5 worm cellular contexts compared by ENCODE assay signal in genomic region chrII:7111657-7112049, ce11.
TF ChIP-seq lines count a peak whose summit lies in the region.

Gene F10E7.5, plus strand, starts transcription at chrII:7111978.

TF ChIP-seq in whole organism, L1 larva, 84 proteins besides CTCF, POLR2A, EP300 and RAD21 (continues in another document):
- no peak for TF ChIP-seq C04F5.9 (tag; optimal IDR thresholded peaks at IDR 0.05; lab: Kevin White, UChicago)
- no peak for TF ChIP-seq efl-3 (GFP tag; optimal IDR thresholded peaks at IDR 0.05; lab: Kevin White, UChicago)
- TF ChIP-seq ceh-8 (GFP tag; optimal IDR thresholded peaks at IDR 0.05; lab: Kevin White, UChicago), result no peak
- no peak for TF ChIP-seq Y116A8C.19 (tag; optimal IDR thresholded peaks at IDR 0.05; lab: Kevin White, UChicago; ENCODE audit: borderline replicate concordance)
- TF ChIP-seq sptf-1 (tag; optimal IDR thresholded peaks at IDR 0.05; lab: Kevin White, UChicago), result no peak
- no peak for TF ChIP-seq unc-62 (GFP tag; optimal IDR thresholded peaks at IDR 0.05; lab: Kevin White, UChicago)
- no peak for TF ChIP-seq ceh-90 (tag; optimal IDR thresholded peaks at IDR 0.05; lab: Kevin White, UChicago)
- no peak for TF ChIP-seq unc-30 (tag; optimal IDR thresholded peaks at IDR 0.05; lab: Kevin White, UChicago)
- TF ChIP-seq efl-1 (optimal IDR thresholded peaks at IDR 0.05; lab: Kevin White, UChicago), result peak; percentile 59 to 69
- peak; percentile 66 to 95 for TF ChIP-seq efl-1 (GFP tag; optimal IDR thresholded peaks at IDR 0.05 in 1 of 2; lab: Kevin White, UChicago)
- TF ChIP-seq pag-3 (tag; optimal IDR thresholded peaks at IDR 0.05; lab: Kevin White, UChicago; ENCODE audit: borderline replicate concordance, insufficient read depth), result no peak
- TF ChIP-seq nhr-76 (tag; optimal IDR thresholded peaks at IDR 0.05; lab: Kevin White, UChicago), result no peak
- peak; percentile 83 for TF ChIP-seq mep-1 (tag; optimal IDR thresholded peaks at IDR 0.05; lab: Kevin White, UChicago)
- peak; percentile 35; the same call in 1 of the 2 replicates for TF ChIP-seq isw-1 (GFP tag; IDR thresholded peaks at IDR 0.05; lab: Robert Waterston, UW)
- TF ChIP-seq F16B12.6 (tag; optimal IDR thresholded peaks at IDR 0.05; lab: Kevin White, UChicago), result peak; percentile 94
- TF ChIP-seq grh-1 (GFP tag; IDR thresholded peaks at IDR 0.05; lab: Robert Waterston, UW), result no peak
- peak; percentile 44 for TF ChIP-seq xbp-1 (tag; optimal IDR thresholded peaks at IDR 0.05; lab: Kevin White, UChicago)
- no peak for TF ChIP-seq vab-15 (tag; optimal IDR thresholded peaks at IDR 0.05; lab: Kevin White, UChicago)

TF ChIP-seq in whole organism, L3 larva, 47 proteins besides CTCF, POLR2A, EP300 and RAD21 (continues in another document):
- TF ChIP-seq fkh-10 (GFP tag; optimal IDR thresholded peaks at IDR 0.05; lab: Kevin White, UChicago) (peak; percentile 1), pha-4 (tag; optimal IDR thresholded peaks at IDR 0.05; lab: Kevin White, UChicago) (no peak), egl-27 (tag; optimal IDR thresholded peaks at IDR 0.05; lab: Kevin White, UChicago) (no peak), ceh-82 (tag; optimal IDR thresholded peaks at IDR 0.05; lab: Kevin White, UChicago) (peak; percentile 11), nhr-43 (tag; optimal IDR thresholded peaks at IDR 0.05; lab: Kevin White, UChicago; ENCODE audit: poor library complexity, severe bottlenecking) (peak; percentile 13), lin-39 (tag; optimal IDR thresholded peaks at IDR 0.05; lab: Kevin White, UChicago) (peak; percentile 27), pqm-1 (tag; optimal IDR thresholded peaks at IDR 0.05; lab: Kevin White, UChicago) (no peak), snpc-4 (tag; optimal IDR thresholded peaks at IDR 0.05; lab: Kevin White, UChicago) (peak; percentile 41), R02D3.7 (tag; optimal IDR thresholded peaks at IDR 0.05; lab: Kevin White, UChicago) (no peak), ceh-28 (tag; optimal IDR thresholded peaks at IDR 0.05; lab: Kevin White, UChicago) (no peak), ceh-16 (tag; optimal IDR thresholded peaks at IDR 0.05; lab: Kevin White, UChicago) (no peak), unc-62 (GFP tag; optimal IDR thresholded peaks at IDR 0.05; lab: Kevin White, UChicago) (no peak), ztf-11 (tag; optimal IDR thresholded peaks at IDR 0.05; lab: Kevin White, UChicago) (no peak), fkh-2 (tag; optimal IDR thresholded peaks at IDR 0.05; lab: Kevin White, UChicago) (no peak), zag-1 (tag; optimal IDR thresholded peaks at IDR 0.05; lab: Kevin White, UChicago) (no peak), hmg-11 (tag; optimal IDR thresholded peaks at IDR 0.05; lab: Kevin White, UChicago) (no peak), nhr-237 (tag; optimal IDR thresholded peaks at IDR 0.05; lab: Kevin White, UChicago) (no peak), nhr-11 (tag; optimal IDR thresholded peaks at IDR 0.05; lab: Kevin White, UChicago) (no peak), nhr-77 (tag; optimal IDR thresholded peaks at IDR 0.05; lab: Kevin White, UChicago) (no peak), egl-5 (tag; optimal IDR thresholded peaks at IDR 0.05; lab: Kevin White, UChicago) (no peak)

TF ChIP-seq in whole organism, early embryonic, 17 proteins besides CTCF, POLR2A, EP300 and RAD21:
- TF ChIP-seq sea-1 (GFP tag; conservative IDR thresholded peaks at IDR 0.05; lab: Robert Waterston, UW), result no peak
- peak; percentile 68 for TF ChIP-seq F13C5.2 (tag; optimal IDR thresholded peaks at IDR 0.05; lab: Kevin White, UChicago)

TF ChIP-seq in whole organism, midembryonic, 9 proteins besides CTCF, POLR2A, EP300 and RAD21:
- TF ChIP-seq cog-1 (tag; optimal IDR thresholded peaks at IDR 0.05; lab: Kevin White, UChicago) (peak; percentile 35), flt-1 (GFP tag; IDR thresholded peaks at IDR 0.05; lab: Robert Waterston, UW) (no peak)

TF ChIP-seq in whole organism, young adult, 124 proteins besides CTCF, POLR2A, EP300 and RAD21:
- TF ChIP-seq F23B12.7 (tag; optimal IDR thresholded peaks at IDR 0.05; lab: Kevin White, UChicago; ENCODE audit: insufficient read depth), result peak; percentile 23
- no peak for TF ChIP-seq rec-8 (tag; optimal IDR thresholded peaks at IDR 0.05; lab: Kevin White, UChicago)
- TF ChIP-seq lin-35 (GFP tag; optimal IDR thresholded peaks at IDR 0.05; lab: Kevin White, UChicago), result peak in 1 of 3 experiments; percentile 50
- TF ChIP-seq lsl-1 (GFP tag; optimal IDR thresholded peaks at IDR 0.05; lab: Kevin White, UChicago), result peak; percentile 74
- no peak for TF ChIP-seq chd-7 (tag; optimal IDR thresholded peaks at IDR 0.05; lab: Kevin White, UChicago)
- TF ChIP-seq ceh-40 (GFP tag; IDR thresholded peaks at IDR 0.05; lab: Robert Waterston, UW), result no peak
- TF ChIP-seq him-1 (tag; optimal IDR thresholded peaks at IDR 0.05; lab: Kevin White, UChicago), result peak; percentile 23
- peak; percentile 65 for TF ChIP-seq attf-3 (GFP tag; conservative IDR thresholded peaks at IDR 0.05; lab: Robert Waterston, UW)

Comparison
In these comparisons a context has a peak if more than half of its experiments do, and no peak if none do; other contexts are left out.
1. Of the 8 proteins assayed by ChIP-seq in both whole organism, young adult and whole organism, L1 larva: peak only in whole organism, young adult: none; only in whole organism, L1 larva: dpl-1, efl-1, nhr-90, snpc-4 and unc-130; in both: none; in neither: 2; mixed calls (peak in some experiments, not most) for 1.